Fruit fly (Drosophila melanogaster): ENCODE data around the gene CG3402.

Gene CG3402

DNA sequence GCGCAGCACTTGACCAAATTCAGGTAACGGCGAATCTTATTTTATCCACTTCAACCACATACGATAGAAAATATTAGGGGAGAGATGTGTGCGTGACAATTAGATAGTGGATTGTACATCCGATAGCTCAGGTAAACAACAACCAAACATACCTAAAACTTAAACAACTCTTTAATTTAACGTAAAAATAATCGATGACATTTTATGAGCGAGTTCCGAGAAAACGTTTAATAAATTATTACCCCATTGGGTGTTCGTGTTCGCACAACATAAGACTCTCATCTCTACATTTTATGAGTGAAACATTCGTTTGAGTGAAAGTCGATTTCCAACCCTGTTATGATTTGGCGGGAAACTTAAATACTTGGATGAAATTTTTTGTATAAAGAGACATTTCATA lies 27.6 kb upstream of the CG3402 start, which contains the start of gene CG17129 (continued):
- TF ChIP-seq nau (GFP tag; optimal IDR thresholded peaks at IDR 0.05): no peak
- peak; percentile 66 for TF ChIP-seq CG10654 (GFP tag; optimal IDR thresholded peaks at IDR 0.05)
- peak; percentile 59 for TF ChIP-seq Spps (tag; optimal IDR thresholded peaks at IDR 0.05)
- peak; percentile 85 for TF ChIP-seq nerfin-2 (GFP tag; IDR thresholded peaks at IDR 0.05; ENCODE audit: partially characterized antibody)
- TF ChIP-seq Dip2 (GFP tag; IDR thresholded peaks at IDR 0.05): no peak
- TF ChIP-seq Six4 (GFP tag; optimal IDR thresholded peaks at IDR 0.05): peak; percentile 51
- TF ChIP-seq Atf6 (GFP tag; IDR thresholded peaks at IDR 0.05): peak; percentile 67; the same call in 1 of the 2 replicates
- peak; percentile 97 for TF ChIP-seq z (GFP tag; IDR thresholded peaks at IDR 0.05)
- no peak for TF ChIP-seq tll (GFP tag; optimal IDR thresholded peaks at IDR 0.05)
- peak; percentile 83 for TF ChIP-seq tin (GFP tag; optimal IDR thresholded peaks at IDR 0.05)
- TF ChIP-seq CG6254 (GFP tag; optimal IDR thresholded peaks at IDR 0.05): no peak
- TF ChIP-seq zf30C (GFP tag; optimal IDR thresholded peaks at IDR 0.05): no peak
- peak in 1 of 2 experiments; percentile 41 for TF ChIP-seq crp (GFP tag; optimal IDR thresholded peaks at IDR 0.05)
- TF ChIP-seq Nf-YC (tag; optimal IDR thresholded peaks at IDR 0.05): peak; percentile 74
- TF ChIP-seq CG8478 (optimal IDR thresholded peaks at IDR 0.05): no peak
- peak; percentile 69 for TF ChIP-seq CG5245 (GFP tag; optimal IDR thresholded peaks at IDR 0.05)
- no peak for TF ChIP-seq Vsx1 (GFP tag; optimal IDR thresholded peaks at IDR 0.05)
- TF ChIP-seq Aef1 (GFP tag; IDR thresholded peaks at IDR 0.05): peak; percentile 76
- peak; percentile 82 for TF ChIP-seq CG11504 (tag; optimal IDR thresholded peaks at IDR 0.05)
- no peak for TF ChIP-seq odd (GFP tag; optimal IDR thresholded peaks at IDR 0.05)
- peak; percentile 83 for TF ChIP-seq CG12769 (tag; optimal IDR thresholded peaks at IDR 0.05)
- peak; percentile 20 for TF ChIP-seq cwo (GFP tag; optimal IDR thresholded peaks at IDR 0.05)
- TF ChIP-seq Fer3 (tag; optimal IDR thresholded peaks at IDR 0.05): peak; percentile 71
- TF ChIP-seq CG1529 (GFP tag; optimal IDR thresholded peaks at IDR 0.05): peak; percentile 32
- TF ChIP-seq oc (tag; optimal IDR thresholded peaks at IDR 0.05): peak; percentile 28
- TF ChIP-seq toy (GFP tag; IDR thresholded peaks at IDR 0.05): no peak
- peak; percentile 90 for TF ChIP-seq ewg (GFP tag; optimal IDR thresholded peaks at IDR 0.05)
- peak; percentile 78 for TF ChIP-seq CG3847 (GFP tag; IDR thresholded peaks at IDR 0.05)
- peak; percentile 66 for TF ChIP-seq ERR (GFP tag; optimal IDR thresholded peaks at IDR 0.05)
- peak; percentile 21 for TF ChIP-seq MESR4 (GFP tag; optimal IDR thresholded peaks at IDR 0.05)
- peak; percentile 75 for TF ChIP-seq tna (GFP tag; IDR thresholded peaks at IDR 0.05; ENCODE audit: partially characterized antibody)
- TF ChIP-seq cg (GFP tag; optimal IDR thresholded peaks at IDR 0.05): no peak
- peak; percentile 57 for TF ChIP-seq CG11723 (GFP tag; optimal IDR thresholded peaks at IDR 0.05)
- no peak for TF ChIP-seq aop (GFP tag; IDR thresholded peaks at IDR 0.05)
- TF ChIP-seq jing (GFP tag; optimal IDR thresholded peaks at IDR 0.05): no peak
- TF ChIP-seq hbn (GFP tag; IDR thresholded peaks at IDR 0.05; ENCODE audit: partially characterized antibody): peak; percentile 99
- TF ChIP-seq CG16779 (GFP tag; IDR thresholded peaks at IDR 0.05): 0 out of 2 replicates have a peak, but pooled peaks have one; percentile 48
- TF ChIP-seq CG18262 (tag; optimal IDR thresholded peaks at IDR 0.05): peak; percentile 74
- TF ChIP-seq da (GFP tag; optimal IDR thresholded peaks at IDR 0.05): peak; percentile 58
- peak; percentile 85 for TF ChIP-seq Gug (GFP tag; IDR thresholded peaks at IDR 0.05)
- peak; percentile 69; the same call in 2 of the 3 replicates for TF ChIP-seq CG34422 (GFP tag; IDR thresholded peaks at IDR 0.05)
- TF ChIP-seq CG32772 (GFP tag; IDR thresholded peaks at IDR 0.05): peak; percentile 67
- no peak for TF ChIP-seq Lpt (GFP tag; optimal IDR thresholded peaks at IDR 0.05)
- peak; percentile 54 for TF ChIP-seq bcd (GFP tag; optimal IDR thresholded peaks at IDR 0.05)
- peak; percentile 34 for TF ChIP-seq disco-r (GFP tag; optimal IDR thresholded peaks at IDR 0.05)
- peak; percentile 97 for TF ChIP-seq Med (GFP tag)
- no peak for TF ChIP-seq Hr78 (GFP tag; optimal IDR thresholded peaks at IDR 0.05)
- no peak for TF ChIP-seq Dfd (GFP tag; optimal IDR thresholded peaks at IDR 0.05)
- TF ChIP-seq CG13296 (GFP tag; optimal IDR thresholded peaks at IDR 0.05): peak; percentile 65
- peak; percentile 64 for TF ChIP-seq Myb (GFP tag; optimal IDR thresholded peaks at IDR 0.05)

All from whole organism, embryonic.